Worm (Caenorhabditis elegans) whole organism, young adult: ENCODE measurements around the gene C06E8.5.

Experiments used
- C17E4.6 ChIP-seq: fragments of 200-800 bp; sonication (Bioruptor generic); IDR thresholded peaks from 2 replicates; pipeline ENCODE4 v1.3.6; 2022; ENCODE audit warnings: missing genetic modification reagents, missing genetic modification characterization, missing compliant biosample characterization
- F10E7.11 ChIP-seq: sonication (generic microtip); optimal IDR thresholded peaks from 2 replicates; lab custom pipeline; 2017; ENCODE audit warnings: mild to moderate bottlenecking, missing genetic modification characterization, moderate library complexity, missing compliant biosample characterization
- F33H1.4 ChIP-seq: fragments of 200-800 bp; sonication (Bioruptor generic); IDR thresholded peaks from 2 replicates; pipeline ENCODE4 v1.3.6; 2022; ENCODE audit warnings: missing genetic modification reagents, missing genetic modification characterization, missing compliant biosample characterization
- F55B11.4 ChIP-seq: sonication (generic microtip); optimal IDR thresholded peaks from 2 replicates; lab custom pipeline; 2016; ENCODE audit warnings: missing compliant biosample characterization, missing genetic modification characterization, borderline replicate concordance; ENCODE audit not compliant: insufficient read depth
- K11D2.4 ChIP-seq: fragments of 200-800 bp; sonication (Bioruptor generic); IDR thresholded peaks from 2 replicates; pipeline ENCODE4 v1.3.6; 2022; ENCODE audit warnings: missing genetic modification reagents, missing genetic modification characterization, missing compliant biosample characterization
- K12H6.12 ChIP-seq: fragments of 200-800 bp; sonication (Bioruptor generic); optimal IDR thresholded peaks from 2 replicates; lab custom pipeline; 2018; ENCODE audit warnings: mild to moderate bottlenecking, missing genetic modification characterization, missing compliant biosample characterization
- T26A5.8 ChIP-seq: sonication (generic microtip); optimal IDR thresholded peaks from 2 replicates; lab custom pipeline; 2016; ENCODE audit warnings: missing genetic modification characterization, missing compliant biosample characterization
- Y53F4B.3 ChIP-seq: fragments of 200-800 bp; sonication (Bioruptor generic); IDR thresholded peaks from 2 replicates; pipeline ENCODE4 v1.3.6; 2022; ENCODE audit warnings: missing genetic modification reagents, missing genetic modification characterization, missing compliant biosample characterization
- Y56A3A.18 ChIP-seq: fragments of 200-800 bp; sonication (Bioruptor generic); IDR thresholded peaks from 2 replicates; pipeline ENCODE4 v1.3.6; 2022; ENCODE audit warnings: missing genetic modification reagents, missing genetic modification characterization, missing compliant biosample characterization
- Y95B8A.8 ChIP-seq: fragments of 200-800 bp; sonication (Bioruptor generic); IDR thresholded peaks from 2 replicates; pipeline ENCODE4 v1.3.6; 2022; ENCODE audit warnings: missing genetic modification reagents, missing genetic modification characterization, missing compliant biosample characterization
- aptf-3 ChIP-seq: fragments of 200-800 bp; sonication (Bioruptor generic); IDR thresholded peaks from 2 replicates; pipeline ENCODE4 v1.3.6; 2022; ENCODE audit warnings: missing genetic modification characterization, missing compliant biosample characterization
- athp-1 ChIP-seq: sonication (generic microtip); optimal IDR thresholded peaks from 2 replicates; lab custom pipeline; 2017; ENCODE audit warnings: mild to moderate bottlenecking, missing genetic modification characterization, missing compliant biosample characterization
- bed-2 ChIP-seq: fragments of 200-800 bp; sonication (Bioruptor generic); IDR thresholded peaks from 2 replicates; pipeline ENCODE4 v1.3.6; 2022; ENCODE audit warnings: missing genetic modification reagents, missing genetic modification characterization, missing compliant biosample characterization
- ccch-3 ChIP-seq: fragments of 200-800 bp; sonication (Bioruptor generic); optimal IDR thresholded peaks from 2 replicates; lab custom pipeline; 2018; ENCODE audit warnings: mild to moderate bottlenecking, missing genetic modification characterization, missing compliant biosample characterization
- ceh-100 ChIP-seq: fragments of 200-800 bp; sonication (Bioruptor generic); IDR thresholded peaks from 2 replicates; pipeline ENCODE4 v1.3.6; 2022; ENCODE audit warnings: missing genetic modification reagents, missing genetic modification characterization, missing compliant biosample characterization
- ceh-79 ChIP-seq: sonication (generic microtip); optimal IDR thresholded peaks from 2 replicates; lab custom pipeline; 2017; ENCODE audit warnings: mild to moderate bottlenecking, missing genetic modification characterization, missing compliant biosample characterization
- ceh-91 ChIP-seq: fragments of 200-800 bp; sonication (Bioruptor generic); IDR thresholded peaks from 2 replicates; pipeline ENCODE4 v1.3.6; 2022; ENCODE audit warnings: missing genetic modification reagents, missing genetic modification characterization, missing compliant biosample characterization
- chd-7 ChIP-seq: sonication (generic microtip); optimal IDR thresholded peaks from 2 replicates; lab custom pipeline; 2016; ENCODE audit warnings: mild to moderate bottlenecking, missing genetic modification characterization, moderate library complexity, missing compliant biosample characterization
- dpff-1 ChIP-seq: sonication (generic microtip); optimal IDR thresholded peaks from 2 replicates; lab custom pipeline; 2017; ENCODE audit warnings: mild to moderate bottlenecking, missing genetic modification characterization, missing compliant biosample characterization
- egl-44 ChIP-seq: fragments of 200-800 bp; sonication (Bioruptor generic); IDR thresholded peaks from 2 replicates; pipeline ENCODE4 v1.3.6; 2022; ENCODE audit warnings: missing genetic modification reagents, missing genetic modification characterization, missing compliant biosample characterization
- egrh-3 ChIP-seq: fragments of 200-800 bp; sonication (Bioruptor generic); IDR thresholded peaks from 2 replicates; pipeline ENCODE4 v1.3.6; 2022; ENCODE audit warnings: missing genetic modification reagents, missing genetic modification characterization, missing compliant biosample characterization
- hlh-12 ChIP-seq: sonication (generic microtip); optimal IDR thresholded peaks from 2 replicates; lab custom pipeline; 2016; ENCODE audit warnings: missing genetic modification characterization, missing compliant biosample characterization
- let-607 ChIP-seq, 2 experiments: fragments of 200-800 bp in 1 of 2; sonication (Bioruptor generic) in 1 of 2; sonication (generic microtip) in 1 of 2; optimal IDR thresholded peaks; 2 replicates each; lab custom pipeline; 2016 to 2018; ENCODE audit warnings: mild to moderate bottlenecking in 2 of 2, missing compliant biosample characterization in 2 of 2, missing genetic modification characterization in 2 of 2, moderate library complexity in 2 of 2, missing genotype in 1 of 2
- lsy-27 ChIP-seq: sonication (generic microtip); optimal IDR thresholded peaks from 2 replicates; lab custom pipeline; 2017; ENCODE audit warnings: missing genetic modification characterization, mild to moderate bottlenecking, missing compliant biosample characterization, antibody characterized with exemption, missing genotype, borderline replicate concordance; ENCODE audit not compliant: insufficient read depth
- madf-6 ChIP-seq: fragments of 200-800 bp; sonication (Bioruptor generic); IDR thresholded peaks from 2 replicates; pipeline ENCODE4 v1.3.6; 2022; ENCODE audit warnings: missing genetic modification reagents, missing genetic modification characterization, missing compliant biosample characterization
- mcd-1 ChIP-seq: fragments of 200-800 bp; sonication (Bioruptor generic); IDR thresholded peaks from 2 replicates; pipeline ENCODE4 v1.3.6; 2022; ENCODE audit warnings: missing genetic modification reagents, missing genetic modification characterization, missing compliant biosample characterization
- nfya-1 ChIP-seq: sonication (generic microtip); optimal IDR thresholded peaks from 2 replicates; lab custom pipeline; 2017; ENCODE audit warnings: antibody characterized with exemption, missing compliant biosample characterization, missing genetic modification characterization, borderline replicate concordance; ENCODE audit not compliant: insufficient read depth
- nhr-179 ChIP-seq: sonication (generic microtip); optimal IDR thresholded peaks from 2 replicates; lab custom pipeline; 2016; ENCODE audit warnings: mild to moderate bottlenecking, missing genetic modification characterization, missing compliant biosample characterization
- nhr-27 ChIP-seq: fragments of 200-800 bp; sonication (Bioruptor generic); optimal IDR thresholded peaks from 2 replicates; lab custom pipeline; 2018; ENCODE audit warnings: mild to moderate bottlenecking, missing genetic modification characterization, moderate library complexity, missing compliant biosample characterization
- nhr-80 ChIP-seq: sonication (generic microtip); optimal IDR thresholded peaks from 2 replicates; lab custom pipeline; 2016; ENCODE audit warnings: missing genetic modification characterization, missing compliant biosample characterization
- rcor-1 ChIP-seq: fragments of 200-800 bp; sonication (Bioruptor generic); IDR thresholded peaks from 2 replicates; pipeline ENCODE4 v1.3.6; 2022; ENCODE audit warnings: missing genetic modification reagents, missing genetic modification characterization, missing compliant biosample characterization
- rec-8 ChIP-seq, 2 experiments: sonication (generic microtip); optimal IDR thresholded peaks; 2 replicates each; lab custom pipeline; 2016; ENCODE audit warnings: mild to moderate bottlenecking in 2 of 2, missing genetic modification characterization in 2 of 2, missing genetic modification reagents in 2 of 2, missing genotype in 2 of 2, missing biosample characterization in 1 of 2, missing compliant biosample characterization in 1 of 2, moderate library complexity in 1 of 2
- rpc-1 ChIP-seq, 2 experiments: fragments of 150-350 bp in 1 of 2; sonication (generic microtip) in 1 of 2; optimal IDR thresholded peaks; 2 replicates each; lab custom pipeline; 2014 to 2018; ENCODE audit warnings: missing biosample characterization in 1 of 2, missing genetic modification characterization in 1 of 2, missing genetic modification reagents in 1 of 2, missing genotype in 1 of 2
- sea-2 ChIP-seq: fragments of 200-800 bp; sonication (Bioruptor generic); IDR thresholded peaks from 2 replicates; pipeline ENCODE4 v1.3.6; 2022; ENCODE audit warnings: missing genetic modification characterization, missing compliant biosample characterization
- snpc-1.1 ChIP-seq: sonication (generic microtip); optimal IDR thresholded peaks from 2 replicates; lab custom pipeline; 2017; ENCODE audit warnings: missing genetic modification characterization, mild to moderate bottlenecking, missing compliant biosample characterization, antibody characterized with exemption, moderate library complexity, missing genotype, missing genetic modification reagents; ENCODE audit not compliant: insufficient read depth
- snpc-1.3 ChIP-seq: sonication (generic microtip); optimal IDR thresholded peaks from 2 replicates; lab custom pipeline; 2017; ENCODE audit warnings: missing genetic modification characterization, mild to moderate bottlenecking, missing compliant biosample characterization, antibody characterized with exemption, moderate library complexity, missing genotype, missing genetic modification reagents; ENCODE audit not compliant: insufficient read depth
- sptf-2 ChIP-seq: fragments of 200-800 bp; sonication (Bioruptor generic); optimal IDR thresholded peaks from 2 replicates; lab custom pipeline; 2018; ENCODE audit warnings: mild to moderate bottlenecking, missing genetic modification characterization, missing compliant biosample characterization
- tbp1 ChIP-seq: fragments of 200-800 bp; sonication (Bioruptor generic); optimal IDR thresholded peaks from 2 replicates; lab custom pipeline; 2018; ENCODE audit warnings: mild to moderate bottlenecking, missing genetic modification characterization, missing compliant biosample characterization
- tbx-9 ChIP-seq: sonication (generic microtip); optimal IDR thresholded peaks from 2 replicates; lab custom pipeline; 2016; ENCODE audit warnings: borderline replicate concordance, missing genetic modification characterization, inconsistent platforms, missing compliant biosample characterization
- unc-130 ChIP-seq: sonication (generic microtip); optimal IDR thresholded peaks from 2 replicates; lab custom pipeline; 2016; ENCODE audit warnings: missing genetic modification reagents, missing genetic modification characterization, missing compliant biosample characterization
- zfh-2 ChIP-seq: fragments of 200-800 bp; sonication (Bioruptor generic); conservative IDR thresholded peaks from 2 replicates; pipeline ENCODE4 v1.3.6; 2022; ENCODE audit warnings: missing genetic modification reagents, missing genetic modification characterization, missing compliant biosample characterization
- zim-3 ChIP-seq: sonication (generic microtip); optimal IDR thresholded peaks from 2 replicates; lab custom pipeline; 2017; ENCODE audit warnings: mild to moderate bottlenecking, missing genetic modification characterization, moderate library complexity, missing compliant biosample characterization
- ztf-18 ChIP-seq: sonication (generic microtip); optimal IDR thresholded peaks from 2 replicates; lab custom pipeline; 2016; ENCODE audit warnings: missing genotype, mild to moderate bottlenecking, missing genetic modification characterization, missing compliant biosample characterization
- ztf-26 ChIP-seq: sonication (generic microtip); optimal IDR thresholded peaks from 2 replicates; lab custom pipeline; 2017; ENCODE audit warnings: missing genetic modification characterization, missing compliant biosample characterization
- ztf-28 ChIP-seq: fragments of 200-800 bp; sonication (Bioruptor generic); IDR thresholded peaks from 2 replicates; pipeline ENCODE4 v1.3.6; 2022; ENCODE audit warnings: missing genetic modification reagents, missing genetic modification characterization, missing compliant biosample characterization
- ztf-3 ChIP-seq: fragments of 200-800 bp; sonication (Bioruptor generic); optimal IDR thresholded peaks from 2 replicates; lab custom pipeline; 2018; ENCODE audit warnings: mild to moderate bottlenecking, missing genetic modification characterization, missing compliant biosample characterization
- ztf-6 ChIP-seq: fragments of 200-800 bp; sonication (Bioruptor generic); IDR thresholded peaks from 2 replicates; pipeline ENCODE4 v1.3.6; 2022; ENCODE audit warnings: missing genetic modification reagents, missing genetic modification characterization, missing compliant biosample characterization

C06E8.5 gene

DNA sequence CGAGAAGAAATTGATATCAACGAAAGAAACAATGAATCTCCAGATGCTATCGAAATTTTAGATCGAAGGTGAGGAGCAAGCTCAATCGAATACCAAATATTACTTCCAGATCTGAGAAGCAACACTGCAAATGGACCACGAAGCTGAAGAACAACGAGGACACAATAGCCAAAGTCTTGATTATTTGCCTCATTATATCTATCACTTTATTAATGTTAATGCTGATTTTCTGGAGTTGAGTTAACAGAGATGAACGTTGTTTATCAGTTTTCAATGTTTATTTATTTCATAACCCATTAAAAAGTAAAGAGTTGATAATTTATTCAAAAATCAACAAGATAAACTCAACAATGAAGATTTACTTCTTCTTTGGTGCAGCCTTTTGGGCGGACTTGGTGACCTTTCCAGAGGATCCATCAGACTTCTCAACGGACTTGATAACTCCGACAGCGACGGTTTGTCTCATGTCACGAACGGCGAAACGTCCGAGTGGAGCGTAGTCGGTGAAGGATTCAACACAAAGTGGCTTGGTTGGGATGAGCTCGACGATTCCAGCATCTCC is 35.4 kb downstream of the C06E8.5 start (continued):
- no peak for TF ChIP-seq zfh-2 (GFP tag; lab: Robert Waterston, UW)
- peak; percentile 87 for TF ChIP-seq Y56A3A.18 (GFP tag; lab: Robert Waterston, UW)
- TF ChIP-seq let-607 (tag; optimal IDR thresholded peaks at IDR 0.05; lab: Kevin White, UChicago): no peak
- TF ChIP-seq rpc-1 (optimal IDR thresholded peaks at IDR 0.05; lab: Kevin White, UChicago): no peak
- no peak for TF ChIP-seq rpc-1 (tag; optimal IDR thresholded peaks at IDR 0.05; lab: Kevin White, UChicago)
- TF ChIP-seq C17E4.6 (GFP tag; lab: Robert Waterston, UW): no peak; the same call in 1 of the 2 replicates
- TF ChIP-seq F10E7.11 (tag; lab: Kevin White, UChicago): no peak
- peak; percentile 12; the same call in 1 of the 2 replicates for TF ChIP-seq ceh-100
- TF ChIP-seq nhr-80 (tag; lab: Kevin White, UChicago): no peak
- no peak for TF ChIP-seq bed-2
- TF ChIP-seq Y95B8A.8: peak; percentile 79
- no peak for TF ChIP-seq sea-2
- TF ChIP-seq nfya-1 (tag; lab: Kevin White, UChicago): no peak
- no peak for TF ChIP-seq nhr-27
- TF ChIP-seq hlh-12 (tag; lab: Kevin White, UChicago): no peak
- TF ChIP-seq ztf-28 (GFP tag; lab: Robert Waterston, UW): no peak
- 0 out of 2 replicates have a peak, but pooled peaks have one; percentile 18 for TF ChIP-seq Y53F4B.3 (GFP tag; lab: Robert Waterston, UW)
- TF ChIP-seq ztf-26 (tag; lab: Kevin White, UChicago): no peak
- TF ChIP-seq egrh-3 (GFP tag; lab: Robert Waterston, UW): no peak
- TF ChIP-seq F33H1.4 (GFP tag; lab: Robert Waterston, UW): peak; percentile 66
- peak; percentile 61 for TF ChIP-seq tbp1 (GFP tag; lab: Kevin White, UChicago)
- no peak for TF ChIP-seq F55B11.4
- no peak for TF ChIP-seq ztf-18
- TF ChIP-seq madf-6 (GFP tag; lab: Robert Waterston, UW): peak; percentile 81
- peak; percentile 43; the same call in 1 of the 2 replicates for TF ChIP-seq mcd-1
- TF ChIP-seq rec-8 (tag; optimal IDR thresholded peaks at IDR 0.05; lab: Kevin White, UChicago): no peak
- TF ChIP-seq ceh-79: peak; percentile 32
- TF ChIP-seq ceh-91 (GFP tag; lab: Robert Waterston, UW): no peak
- TF ChIP-seq K11D2.4: no peak
- no peak for TF ChIP-seq T26A5.8 (tag; lab: Kevin White, UChicago)
- no peak for TF ChIP-seq ztf-6 (GFP tag; lab: Robert Waterston, UW)
- peak; percentile 50 for TF ChIP-seq sptf-2 (GFP tag; lab: Kevin White, UChicago)
- TF ChIP-seq dpff-1 (tag; lab: Kevin White, UChicago): no peak
- peak; percentile 58 for TF ChIP-seq athp-1 (tag; lab: Kevin White, UChicago)
- no peak for TF ChIP-seq aptf-3
- TF ChIP-seq snpc-1.3: peak; percentile 92
- TF ChIP-seq zim-3 (tag; lab: Kevin White, UChicago): peak; percentile 33
- TF ChIP-seq K12H6.12: no peak
- TF ChIP-seq lsy-27 (tag; lab: Kevin White, UChicago): no peak
- TF ChIP-seq rcor-1 (GFP tag; lab: Robert Waterston, UW): peak; percentile 89
- no peak for TF ChIP-seq ccch-3 (GFP tag; lab: Kevin White, UChicago)
- no peak for TF ChIP-seq egl-44 (GFP tag; lab: Robert Waterston, UW)
- peak; percentile 82 for TF ChIP-seq unc-130 (GFP tag; lab: Kevin White, UChicago)
- TF ChIP-seq ztf-3 (GFP tag; lab: Kevin White, UChicago): no peak
- TF ChIP-seq chd-7: no peak
- TF ChIP-seq snpc-1.1 (tag; lab: Kevin White, UChicago): peak; percentile 45
- no peak for TF ChIP-seq tbx-9 (tag; lab: Kevin White, UChicago)
- no peak for TF ChIP-seq nhr-179 (tag; lab: Kevin White, UChicago)
